Fruit fly (Drosophila melanogaster): ENCODE measurements around the gene Spn27A.

DNA sequence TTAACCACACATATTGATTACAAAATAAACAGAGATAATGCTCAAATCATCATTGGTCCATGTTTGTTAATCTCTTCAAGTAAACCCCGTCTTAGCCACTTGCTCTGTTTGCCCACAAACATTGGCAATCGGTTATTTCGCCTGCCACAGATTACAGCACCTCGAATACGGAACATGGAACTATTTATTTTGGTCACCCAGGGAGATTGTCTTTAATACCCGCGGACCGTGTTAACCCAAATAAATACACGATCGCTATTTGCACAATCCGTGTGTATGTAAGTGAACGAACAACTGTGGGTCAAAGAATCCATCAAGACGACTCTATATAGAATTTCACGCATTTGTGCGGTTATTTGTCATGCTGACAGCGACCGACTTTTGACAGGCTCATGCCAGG, 27.6 kb upstream of the Spn27A start:
- TF ChIP-seq svp (GFP tag) = no peak
- no peak for TF ChIP-seq cyc (GFP tag; optimal IDR thresholded peaks at IDR 0.05)
- no peak for TF ChIP-seq Ets21C (GFP tag; optimal IDR thresholded peaks at IDR 0.05)
- no peak for TF ChIP-seq salr (GFP tag; optimal IDR thresholded peaks at IDR 0.05)
- TF ChIP-seq CG11902 (GFP tag; optimal IDR thresholded peaks at IDR 0.05) = no peak
- TF ChIP-seq dac (GFP tag; optimal IDR thresholded peaks at IDR 0.05) = no peak
- TF ChIP-seq CG9139 (GFP tag; optimal IDR thresholded peaks at IDR 0.05) = no peak
- no peak for TF ChIP-seq Blimp-1 (GFP tag; optimal IDR thresholded peaks at IDR 0.05)
